Fruit fly (Drosophila melanogaster): ENCODE data around the gene side-II.

DNA sequence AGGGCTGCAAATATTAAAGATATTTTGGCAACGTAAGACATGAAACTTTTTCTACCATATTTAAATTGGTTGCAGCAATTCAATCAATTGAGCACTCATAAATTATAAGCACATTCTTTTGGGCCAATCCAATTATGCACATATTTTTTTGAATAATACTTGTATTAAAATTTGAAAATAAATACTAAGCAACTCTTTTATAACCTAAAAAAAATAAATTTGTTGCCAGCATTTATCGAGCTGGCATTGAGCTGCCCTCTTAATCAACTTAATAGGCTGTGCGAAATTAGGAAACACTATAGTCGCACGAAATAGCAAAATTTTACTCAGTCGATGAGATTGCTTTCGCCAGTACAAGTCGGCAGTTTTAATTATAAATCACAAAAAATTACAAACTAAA is 47.8 kb downstream of the side-II start, which contains the start of gene CG3491:
- TF ChIP-seq MTF-1 (GFP tag; optimal IDR thresholded peaks at IDR 0.05; ENCODE audit: borderline replicate concordance) (no peak), onecut (GFP tag; IDR thresholded peaks at IDR 0.05) (no peak), chm (GFP tag; IDR thresholded peaks at IDR 0.05) (no peak), tna (GFP tag; IDR thresholded peaks at IDR 0.05; ENCODE audit: partially characterized antibody) (no peak), TFAM (GFP tag; optimal IDR thresholded peaks at IDR 0.05) (no peak), ci (GFP tag; IDR thresholded peaks at IDR 0.05) (no peak), esg (GFP tag; conservative IDR thresholded peaks at IDR 0.05) (no peak), Lim3 (GFP tag; IDR thresholded peaks at IDR 0.05) (no peak), sna (GFP tag; IDR thresholded peaks at IDR 0.05; ENCODE audit: partially characterized antibody) (no peak), lola (GFP tag; optimal IDR thresholded peaks at IDR 0.05) (no peak)

Measured in whole organism, embryonic.